Worm (Caenorhabditis elegans) whole organism, L3 larva: Measurements from ENCODE around the gene nhr-16.

ENCODE experiments used
- ZK546.5 ChIP-seq: sonication (generic microtip); optimal IDR thresholded peaks from 2 replicates; lab custom pipeline; 2017; ENCODE audit warnings: missing biosample characterization, missing genetic modification characterization
- aly-2 ChIP-seq: fragments of 150-350 bp; optimal IDR thresholded peaks from 2 replicates; lab custom pipeline; 2014; ENCODE audit warnings: missing biosample characterization, missing genetic modification characterization
- ceh-16 ChIP-seq: sonication (generic microtip); optimal IDR thresholded peaks from 2 replicates; lab custom pipeline; 2017; ENCODE audit warnings: missing biosample characterization, missing genetic modification characterization
- ceh-9 ChIP-seq: sonication (generic microtip); optimal IDR thresholded peaks from 2 replicates; lab custom pipeline; 2018; ENCODE audit warnings: missing biosample characterization, missing genetic modification characterization
- daf-12 ChIP-seq: fragments of 150-350 bp; optimal IDR thresholded peaks from 2 replicates; lab custom pipeline; 2014; ENCODE audit warnings: missing biosample characterization, missing genetic modification reagents, missing genetic modification characterization
- egl-27 ChIP-seq: sonication (generic microtip); optimal IDR thresholded peaks from 4 replicates; lab custom pipeline; 2017; ENCODE audit warnings: missing biosample characterization, missing genetic modification reagents, missing genetic modification characterization
- elt-2 ChIP-seq: sonication (generic microtip); optimal IDR thresholded peaks from 2 replicates; lab custom pipeline; 2016; ENCODE audit warnings: missing genetic modification reagents, mild to moderate bottlenecking, missing genetic modification characterization, missing compliant biosample characterization
- elt-3 ChIP-seq, 3 experiments: fragments of 150-350 bp in 1 of 3; sonication (generic microtip) in 2 of 3; optimal IDR thresholded peaks; 2 replicates in 2 of 3; 4 replicates in 1 of 3; lab custom pipeline; 2014 to 2017; ENCODE audit warnings: missing biosample characterization in 3 of 3, missing genetic modification characterization in 3 of 3
- fkh-10 ChIP-seq: sonication (generic microtip); optimal IDR thresholded peaks from 2 replicates; lab custom pipeline; 2017; ENCODE audit warnings: missing biosample characterization, missing genetic modification reagents, missing genetic modification characterization
- mml-1 ChIP-seq: fragments of 150-350 bp; sonication (generic microtip); optimal IDR thresholded peaks from 3 replicates; lab custom pipeline; 2014; ENCODE audit warnings: missing biosample characterization, missing genetic modification characterization
- nhr-11 ChIP-seq: fragments of 150-350 bp; optimal IDR thresholded peaks from 2 replicates; lab custom pipeline; 2014; ENCODE audit warnings: missing biosample characterization, missing genetic modification characterization
- nhr-23 ChIP-seq: fragments of 150-350 bp; optimal IDR thresholded peaks from 2 replicates; lab custom pipeline; 2014; ENCODE audit warnings: missing biosample characterization, missing genetic modification reagents, missing genetic modification characterization
- nhr-25 ChIP-seq: sonication (generic microtip); optimal IDR thresholded peaks from 2 replicates; lab custom pipeline; 2017; ENCODE audit warnings: missing biosample characterization, missing genetic modification characterization
- nhr-28 ChIP-seq: fragments of 150-350 bp; optimal IDR thresholded peaks from 2 replicates; lab custom pipeline; 2014; ENCODE audit warnings: missing biosample characterization, missing genetic modification characterization
- nhr-43 ChIP-seq: sonication (generic microtip); optimal IDR thresholded peaks from 2 replicates; lab custom pipeline; 2016; ENCODE audit warnings: mild to moderate bottlenecking, missing genetic modification characterization, missing compliant biosample characterization; ENCODE audit not compliant: poor library complexity, severe bottlenecking
- nhr-67 ChIP-seq: fragments of 150-350 bp; optimal IDR thresholded peaks from 2 replicates; lab custom pipeline; 2014; ENCODE audit warnings: missing biosample characterization, missing genetic modification characterization
- nhr-77 ChIP-seq: fragments of 150-350 bp; optimal IDR thresholded peaks from 2 replicates; lab custom pipeline; 2014; ENCODE audit warnings: missing biosample characterization, missing genetic modification characterization
- sea-2 ChIP-seq: fragments of 150-350 bp; sonication (generic microtip); optimal IDR thresholded peaks from 4 replicates; lab custom pipeline; 2014; ENCODE audit warnings: missing biosample characterization, missing genetic modification reagents, missing genetic modification characterization
- skn-1 ChIP-seq: fragments of 150-350 bp; optimal IDR thresholded peaks from 2 replicates; lab custom pipeline; 2014; ENCODE audit warnings: missing biosample characterization, missing genetic modification characterization
- unc-62 ChIP-seq: fragments of 150-350 bp; sonication (generic microtip); optimal IDR thresholded peaks from 4 replicates; lab custom pipeline; 2014; ENCODE audit warnings: missing biosample characterization, missing genetic modification reagents, missing genetic modification characterization

nhr-16 gene

DNA sequence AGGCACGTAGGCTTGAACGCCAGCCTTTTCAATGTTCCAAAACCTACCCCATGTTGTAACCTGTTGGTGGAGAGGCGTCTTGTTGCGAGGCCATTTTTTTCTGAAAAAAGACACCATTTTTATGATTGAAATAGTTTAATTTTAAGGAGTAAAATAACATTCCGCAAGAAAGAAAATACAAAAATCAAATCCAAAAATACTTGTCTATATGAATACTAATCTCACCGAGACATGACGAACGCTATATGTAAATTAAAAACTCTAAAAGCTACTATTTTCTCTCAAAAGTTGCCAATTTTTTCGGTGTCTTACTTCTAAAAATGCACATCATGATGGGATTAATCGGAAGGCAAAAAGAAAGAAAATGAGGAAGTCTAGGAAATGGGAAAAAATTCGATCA lies 43.4 kb downstream of the nhr-16 start, which contains the start of gene T05C1.2:
Gene T05C1.2, minus strand, starts transcription at position 101 of the 400 bp plus-strand sequence.
- TF ChIP-seq nhr-28 (no peak), nhr-11 (tag; lab: Kevin White, UChicago) (no peak), ceh-16 (no peak), nhr-43 (tag; lab: Kevin White, UChicago) (no peak), fkh-10 (no peak), skn-1 (tag; lab: Kevin White, UChicago) (no peak), elt-2 (no peak)

- TF ChIP-seq nhr-77 (tag; lab: Kevin White, UChicago) = no peak
- no peak for TF ChIP-seq nhr-67 (tag; lab: Kevin White, UChicago)
- no peak for TF ChIP-seq nhr-43 (tag; lab: Kevin White, UChicago)
- no peak for TF ChIP-seq skn-1 (tag; lab: Kevin White, UChicago)
- TF ChIP-seq ceh-9 (tag; lab: Kevin White, UChicago) = no peak
- no peak for TF ChIP-seq ZK546.5 (tag; lab: Kevin White, UChicago)
- no peak for TF ChIP-seq nhr-25 (tag; lab: Kevin White, UChicago)
- no peak for TF ChIP-seq mml-1
- no peak for TF ChIP-seq sea-2
- no peak for TF ChIP-seq nhr-28
- TF ChIP-seq daf-12 (tag; lab: Kevin White, UChicago) = no peak
- TF ChIP-seq aly-2 (tag; lab: Kevin White, UChicago) = no peak
- no peak for TF ChIP-seq egl-27
- no peak for TF ChIP-seq elt-3 (tag; optimal IDR thresholded peaks at IDR 0.05; lab: Kevin White, UChicago)
- no peak for TF ChIP-seq unc-62
- TF ChIP-seq nhr-23 (tag; lab: Kevin White, UChicago) = no peak
These were observed 50.7 kb downstream of the nhr-16 start, which contains the start of gene T05C1.3 for ce11 chrII:4489288-4489687. TSS of gene T05C1.3 (minus strand) at chrII:4489388.
